Worm (Caenorhabditis elegans) whole organism, L4/young adult: ENCODE results near the gene C45H4.14.

ENCODE experiments used
- W03F9.2 ChIP-seq: fragments of 150-350 bp; optimal IDR thresholded peaks from 2 replicates; lab custom pipeline; 2014; ENCODE audit warnings: missing biosample characterization, missing genetic modification characterization
- dao-5 ChIP-seq: sonication (generic microtip); optimal IDR thresholded peaks from 2 replicates; lab custom pipeline; 2016; ENCODE audit warnings: missing genotype, missing genetic modification characterization, moderate library complexity, missing compliant biosample characterization
- him-1 ChIP-seq: sonication (generic microtip); optimal IDR thresholded peaks from 2 replicates; lab custom pipeline; 2016; ENCODE audit warnings: missing genotype, missing genetic modification reagents, missing genetic modification characterization, missing compliant biosample characterization

- TF ChIP-seq him-1 (tag; lab: Kevin White, UChicago) (no peak), dao-5 (no peak), W03F9.2 (no peak)
Observed at ce11 chrV:2146044-2146443, 13.2 kb downstream of the C45H4.14 start, which contains the start of gene str-52.
